Worm (Caenorhabditis elegans) whole organism, L1 larva: ENCODE results near the gene B0361.4.

Experiments
- C04F5.9 ChIP-seq: sonication (generic microtip); optimal IDR thresholded peaks from 2 replicates; lab custom pipeline; 2016; ENCODE audit warnings: missing genetic modification characterization, missing compliant biosample characterization
- C34B4.2 ChIP-seq: sonication (generic microtip); optimal IDR thresholded peaks from 2 replicates; lab custom pipeline; 2017; ENCODE audit warnings: mild to moderate bottlenecking, missing genetic modification characterization, missing compliant biosample characterization
- Y116A8C.19 ChIP-seq: sonication (generic microtip); optimal IDR thresholded peaks from 2 replicates; lab custom pipeline; 2016; ENCODE audit warnings: missing compliant biosample characterization, missing genetic modification characterization, borderline replicate concordance
- aha-1 ChIP-seq: fragments of 150-350 bp; optimal IDR thresholded peaks from 2 replicates; lab custom pipeline; 2014; ENCODE audit warnings: missing biosample characterization, missing genetic modification characterization
- blmp-1 ChIP-seq: fragments of 150-350 bp; optimal IDR thresholded peaks from 2 replicates; lab custom pipeline; 2014; ENCODE audit warnings: missing biosample characterization, missing genetic modification characterization
- ceh-8 ChIP-seq: fragments of 200-800 bp; sonication (Bioruptor generic); optimal IDR thresholded peaks from 2 replicates; lab custom pipeline; 2018; ENCODE audit warnings: mild to moderate bottlenecking, missing genetic modification characterization, moderate library complexity, missing compliant biosample characterization
- ceh-82 ChIP-seq, 3 experiments: fragments of 150-350 bp in 1 of 3; sonication (generic microtip) in 2 of 3; optimal IDR thresholded peaks; 2 replicates each; lab custom pipeline; 2014 to 2017; ENCODE audit warnings: missing biosample characterization in 3 of 3, missing genetic modification characterization in 3 of 3
- ceh-88 ChIP-seq: fragments of 200-800 bp; sonication (Bioruptor generic); IDR thresholded peaks from 2 replicates; pipeline ENCODE4 v1.3.6; 2022; ENCODE audit warnings: missing genetic modification characterization, missing compliant biosample characterization
- ceh-90 ChIP-seq: sonication (generic microtip); optimal IDR thresholded peaks from 2 replicates; lab custom pipeline; 2016; ENCODE audit warnings: missing genetic modification characterization, missing compliant biosample characterization
- ces-1 ChIP-seq: fragments of 150-350 bp; optimal IDR thresholded peaks from 2 replicates; lab custom pipeline; 2014; ENCODE audit warnings: missing biosample characterization, missing genetic modification reagents, missing genetic modification characterization
- dsc-1 ChIP-seq: sonication (generic microtip); optimal IDR thresholded peaks from 2 replicates; lab custom pipeline; 2016; ENCODE audit warnings: mild to moderate bottlenecking, missing genetic modification characterization, missing compliant biosample characterization
- efl-1 ChIP-seq, 4 experiments: fragments of 150-350 bp; optimal IDR thresholded peaks in 3 of 4; peaks in 1 of 4; 1 replicate in 1 of 4; 2 replicates in 3 of 4; lab custom pipeline; 2014; ENCODE audit warnings: missing biosample characterization in 2 of 4, missing genetic modification characterization in 2 of 4, missing genetic modification reagents in 2 of 4
- efl-3 ChIP-seq: fragments of 200-800 bp; sonication (Bioruptor generic); optimal IDR thresholded peaks from 2 replicates; lab custom pipeline; 2018; ENCODE audit warnings: mild to moderate bottlenecking, missing genetic modification characterization, missing compliant biosample characterization
- egl-27 ChIP-seq, 2 experiments: fragments of 150-350 bp in 1 of 2; sonication (generic microtip); optimal IDR thresholded peaks; 3 replicates each; lab custom pipeline; 2017 to 2018; ENCODE audit warnings: missing biosample characterization in 2 of 2, missing genetic modification characterization in 2 of 2, missing genetic modification reagents in 2 of 2
- elt-3 ChIP-seq, 6 experiments: fragments of 150-350 bp in 1 of 6; sonication (generic microtip); optimal IDR thresholded peaks; 2 replicates each; lab custom pipeline; 2017 to 2018; ENCODE audit warnings: missing biosample characterization in 6 of 6, missing genetic modification characterization in 6 of 6, inconsistent platforms in 1 of 6
- ets-5 ChIP-seq: fragments of 200-800 bp; sonication (Bioruptor generic); IDR thresholded peaks from 2 replicates; pipeline ENCODE4 v1.3.6; 2022; ENCODE audit warnings: missing genetic modification characterization, missing compliant biosample characterization
- fkh-10 ChIP-seq: sonication (generic microtip); optimal IDR thresholded peaks from 2 replicates; lab custom pipeline; 2017; ENCODE audit warnings: missing biosample characterization, missing genetic modification reagents, missing genetic modification characterization
- fos-1 ChIP-seq: fragments of 150-350 bp; optimal IDR thresholded peaks from 2 replicates; lab custom pipeline; 2014; ENCODE audit warnings: missing biosample characterization, missing genetic modification characterization
- hlh-17 ChIP-seq: fragments of 200-800 bp; sonication (Bioruptor generic); optimal IDR thresholded peaks from 2 replicates; lab custom pipeline; 2018; ENCODE audit warnings: missing genetic modification characterization, mild to moderate bottlenecking, missing compliant biosample characterization, moderate library complexity, borderline replicate concordance
- hlh-4 ChIP-seq: sonication (generic microtip); optimal IDR thresholded peaks from 2 replicates; lab custom pipeline; 2016; ENCODE audit warnings: mild to moderate bottlenecking, missing genetic modification characterization, missing compliant biosample characterization
- irx-1 ChIP-seq: sonication (generic microtip); optimal IDR thresholded peaks from 2 replicates; lab custom pipeline; 2016; ENCODE audit warnings: missing genetic modification characterization, missing compliant biosample characterization
- jun-1 ChIP-seq: fragments of 150-350 bp; optimal IDR thresholded peaks from 2 replicates; lab custom pipeline; 2014; ENCODE audit warnings: missing biosample characterization, missing genetic modification reagents, missing genetic modification characterization
- lin-13 ChIP-seq: fragments of 150-350 bp; optimal IDR thresholded peaks from 2 replicates; lab custom pipeline; 2014; ENCODE audit warnings: missing biosample characterization, missing genetic modification reagents, missing genetic modification characterization
- lin-14 ChIP-seq: fragments of 200-800 bp; sonication (Bioruptor generic); optimal IDR thresholded peaks from 2 replicates; lab custom pipeline; 2018; ENCODE audit warnings: mild to moderate bottlenecking, missing genetic modification characterization, moderate library complexity, missing compliant biosample characterization
- lin-35 ChIP-seq, 2 experiments: fragments of 150-350 bp; optimal IDR thresholded peaks; 2 replicates each; lab custom pipeline; 2014; ENCODE audit warnings: missing biosample characterization in 2 of 2, missing genetic modification characterization in 2 of 2, missing genetic modification reagents in 2 of 2
- lin-39 ChIP-seq: fragments of 150-350 bp; optimal IDR thresholded peaks from 2 replicates; lab custom pipeline; 2014; ENCODE audit warnings: missing biosample characterization, missing genetic modification reagents, missing genetic modification characterization
- lir-3 ChIP-seq: sonication (generic microtip); optimal IDR thresholded peaks from 2 replicates; lab custom pipeline; 2016; ENCODE audit warnings: mild to moderate bottlenecking, missing genetic modification characterization, moderate library complexity, missing compliant biosample characterization; ENCODE audit not compliant: poor library complexity
- lsy-2 ChIP-seq, 2 experiments: fragments of 150-350 bp; optimal IDR thresholded peaks; 2 replicates each; lab custom pipeline; 2014; ENCODE audit warnings: missing biosample characterization in 2 of 2, missing genetic modification characterization in 2 of 2
- mab-9 ChIP-seq: fragments of 200-800 bp; sonication (Bioruptor generic); IDR thresholded peaks from 2 replicates; pipeline ENCODE4 v1.3.6; 2022; ENCODE audit warnings: missing genetic modification reagents, missing genetic modification characterization, missing compliant biosample characterization
- mdl-1 ChIP-seq, 2 experiments: fragments of 150-350 bp; optimal IDR thresholded peaks; 2 replicates each; lab custom pipeline; 2014 to 2017; ENCODE audit warnings: missing biosample characterization in 2 of 2, missing genetic modification characterization in 2 of 2, inconsistent platforms in 1 of 2
- mep-1 ChIP-seq: fragments of 150-350 bp; optimal IDR thresholded peaks from 2 replicates; lab custom pipeline; 2014; ENCODE audit warnings: missing biosample characterization, missing genetic modification characterization
- nhr-11 ChIP-seq: fragments of 150-350 bp; optimal IDR thresholded peaks from 2 replicates; lab custom pipeline; 2014; ENCODE audit warnings: missing biosample characterization, missing genetic modification characterization
- nhr-12 ChIP-seq: sonication (generic microtip); optimal IDR thresholded peaks from 2 replicates; lab custom pipeline; 2017; ENCODE audit warnings: missing biosample characterization, missing genetic modification characterization
- nhr-237 ChIP-seq: fragments of 150-350 bp; optimal IDR thresholded peaks from 2 replicates; lab custom pipeline; 2014; ENCODE audit warnings: missing biosample characterization, missing genetic modification characterization
- nhr-28 ChIP-seq: fragments of 150-350 bp; optimal IDR thresholded peaks from 2 replicates; lab custom pipeline; 2014; ENCODE audit warnings: missing biosample characterization, missing genetic modification characterization
- nhr-47 ChIP-seq: sonication (generic microtip); optimal IDR thresholded peaks from 2 replicates; lab custom pipeline; 2016; ENCODE audit warnings: mild to moderate bottlenecking, missing genetic modification characterization, moderate library complexity, missing compliant biosample characterization
- nhr-71 ChIP-seq: sonication (generic microtip); optimal IDR thresholded peaks from 2 replicates; lab custom pipeline; 2016; ENCODE audit warnings: mild to moderate bottlenecking, missing genetic modification characterization, moderate library complexity, missing compliant biosample characterization
- nhr-76 ChIP-seq: sonication (generic microtip); optimal IDR thresholded peaks from 2 replicates; lab custom pipeline; 2017; ENCODE audit warnings: missing biosample characterization, missing genetic modification characterization
- pag-3 ChIP-seq: sonication (generic microtip); optimal IDR thresholded peaks from 2 replicates; lab custom pipeline; 2017; ENCODE audit warnings: missing genetic modification characterization, mild to moderate bottlenecking, missing compliant biosample characterization, antibody characterized with exemption, borderline replicate concordance; ENCODE audit not compliant: insufficient read depth
- pax-3 ChIP-seq: fragments of 200-800 bp; sonication (Bioruptor generic); optimal IDR thresholded peaks from 2 replicates; lab custom pipeline; 2018; ENCODE audit warnings: mild to moderate bottlenecking, missing genetic modification characterization, moderate library complexity, missing compliant biosample characterization
- rnt-1 ChIP-seq: sonication (generic microtip); optimal IDR thresholded peaks from 2 replicates; lab custom pipeline; 2016; ENCODE audit warnings: mild to moderate bottlenecking, missing genetic modification characterization, moderate library complexity, missing compliant biosample characterization
- skn-1 ChIP-seq: fragments of 150-350 bp; optimal IDR thresholded peaks from 2 replicates; lab custom pipeline; 2014; ENCODE audit warnings: missing biosample characterization, missing genetic modification characterization
- snu-23 ChIP-seq: sonication (generic microtip); optimal IDR thresholded peaks from 2 replicates; lab custom pipeline; 2016; ENCODE audit warnings: missing genetic modification characterization, missing compliant biosample characterization
- sox-4 ChIP-seq: sonication (generic microtip); optimal IDR thresholded peaks from 2 replicates; lab custom pipeline; 2016; ENCODE audit warnings: missing genetic modification characterization, missing compliant biosample characterization
- sup-37 ChIP-seq: fragments of 200-800 bp; sonication (Bioruptor generic); optimal IDR thresholded peaks from 2 replicates; lab custom pipeline; 2018; ENCODE audit warnings: mild to moderate bottlenecking, missing genetic modification characterization, missing compliant biosample characterization
- swsn-7 ChIP-seq: sonication (generic microtip); optimal IDR thresholded peaks from 2 replicates; lab custom pipeline; 2016; ENCODE audit warnings: missing genetic modification characterization, missing compliant biosample characterization
- tbx-2 ChIP-seq: sonication (generic microtip); optimal IDR thresholded peaks from 2 replicates; lab custom pipeline; 2016; ENCODE audit warnings: missing genetic modification characterization, missing compliant biosample characterization
- unc-30 ChIP-seq: sonication (generic microtip); optimal IDR thresholded peaks from 2 replicates; lab custom pipeline; 2017; ENCODE audit warnings: missing biosample characterization, missing genetic modification characterization
- vab-15 ChIP-seq: sonication (generic microtip); optimal IDR thresholded peaks from 2 replicates; lab custom pipeline; 2017; ENCODE audit warnings: missing genotype, mild to moderate bottlenecking, missing genetic modification characterization, missing compliant biosample characterization
- xbp-1 ChIP-seq: sonication (generic microtip); optimal IDR thresholded peaks from 2 replicates; lab custom pipeline; 2016; ENCODE audit warnings: missing genetic modification characterization, missing compliant biosample characterization

The B0361.4 gene

DNA sequence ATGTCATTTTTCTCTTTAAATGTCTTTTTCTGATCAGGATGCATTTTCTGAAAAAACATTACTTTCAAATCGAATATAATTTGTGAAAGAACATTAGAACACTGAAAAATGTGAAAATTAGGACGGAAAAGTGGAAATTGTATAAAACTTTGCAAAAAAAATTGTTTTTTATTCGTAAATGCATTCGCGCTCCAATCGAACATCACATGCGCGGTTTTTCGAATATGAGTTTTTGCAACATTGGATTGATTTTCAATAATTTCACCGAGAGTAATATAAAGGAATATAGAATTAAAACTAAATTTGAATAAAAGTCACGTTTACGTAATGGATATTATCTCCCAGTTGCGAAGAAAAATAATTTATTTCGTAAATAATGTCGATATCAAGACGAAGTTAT lies 18.4 kb downstream of the B0361.4 start, which contains the start of the genes spot-1 and B0361.11 (continued):
- TF ChIP-seq hlh-17 (GFP tag; lab: Kevin White, UChicago): no peak
- TF ChIP-seq swsn-7: peak; percentile 57
- peak; percentile 67 for TF ChIP-seq dsc-1 (tag; lab: Kevin White, UChicago)
- peak; percentile 79 for TF ChIP-seq nhr-71
- peak; percentile 62 for TF ChIP-seq lin-14 (GFP tag; lab: Kevin White, UChicago)
- TF ChIP-seq nhr-47 (tag; lab: Kevin White, UChicago): peak; percentile 77
- TF ChIP-seq ceh-90 (tag; lab: Kevin White, UChicago): no peak
- no peak for TF ChIP-seq Y116A8C.19 (tag; lab: Kevin White, UChicago)
- TF ChIP-seq irx-1 (tag; lab: Kevin White, UChicago): peak; percentile 39
- TF ChIP-seq nhr-28 (tag; lab: Kevin White, UChicago): no peak
- no peak for TF ChIP-seq pag-3 (tag; lab: Kevin White, UChicago)
- TF ChIP-seq blmp-1 (tag; lab: Kevin White, UChicago): peak; percentile 55
- peak; percentile 96 to 99 for TF ChIP-seq lin-35 (GFP tag; optimal IDR thresholded peaks at IDR 0.05; lab: Kevin White, UChicago)
- no peak for TF ChIP-seq nhr-237
- peak; percentile 81 for TF ChIP-seq snu-23 (GFP tag; lab: Kevin White, UChicago)
- TF ChIP-seq C04F5.9 (tag; lab: Kevin White, UChicago): peak; percentile 31
- peak; percentile 25 for TF ChIP-seq skn-1 (tag; lab: Kevin White, UChicago)
- peak; percentile 55 for TF ChIP-seq mep-1 (tag; lab: Kevin White, UChicago)
- TF ChIP-seq ceh-82 (tag; optimal IDR thresholded peaks at IDR 0.05; lab: Kevin White, UChicago): peak; percentile 23 to 58 (median 50)
- peak; percentile 76 for TF ChIP-seq rnt-1 (tag; lab: Kevin White, UChicago)
- TF ChIP-seq fkh-10 (GFP tag; lab: Kevin White, UChicago): no peak
- peak; percentile 69 for TF ChIP-seq tbx-2
- peak; percentile 53 for TF ChIP-seq lin-13 (GFP tag; lab: Kevin White, UChicago)
- TF ChIP-seq xbp-1 (tag; lab: Kevin White, UChicago): peak; percentile 68
- no peak for TF ChIP-seq ets-5 (GFP tag; lab: Robert Waterston, UW)
- peak in 1 of 2 experiments; percentile 11 for TF ChIP-seq mdl-1 (tag; optimal IDR thresholded peaks at IDR 0.05; lab: Kevin White, UChicago)
- no peak for TF ChIP-seq ceh-8 (GFP tag; lab: Kevin White, UChicago)
- peak; percentile 27 for TF ChIP-seq lin-39 (tag; lab: Kevin White, UChicago)
- TF ChIP-seq hlh-4: no peak
- no peak for TF ChIP-seq pax-3 (tag; lab: Kevin White, UChicago)
- TF ChIP-seq lsy-2 (tag; optimal IDR thresholded peaks at IDR 0.05; lab: Kevin White, UChicago): peak; percentile 78 to 89
- TF ChIP-seq fos-1 (tag; lab: Kevin White, UChicago): peak; percentile 18
- peak; percentile 79 to 97 for TF ChIP-seq efl-1 (optimal IDR thresholded peaks at IDR 0.05; lab: Kevin White, UChicago)
- peak; percentile 97 to 100 for TF ChIP-seq efl-1 (GFP tag; optimal IDR thresholded peaks at IDR 0.05 in 1 of 2; lab: Kevin White, UChicago)
- no peak for TF ChIP-seq nhr-76
- no peak for TF ChIP-seq vab-15
- no peak for TF ChIP-seq egl-27 (tag; optimal IDR thresholded peaks at IDR 0.05; lab: Kevin White, UChicago)
- TF ChIP-seq ceh-88 (GFP tag; lab: Robert Waterston, UW): no peak
- TF ChIP-seq nhr-11: no peak
- TF ChIP-seq aha-1 (tag; lab: Kevin White, UChicago): no peak
- TF ChIP-seq jun-1 (tag; lab: Kevin White, UChicago): peak; percentile 32

DNA sequence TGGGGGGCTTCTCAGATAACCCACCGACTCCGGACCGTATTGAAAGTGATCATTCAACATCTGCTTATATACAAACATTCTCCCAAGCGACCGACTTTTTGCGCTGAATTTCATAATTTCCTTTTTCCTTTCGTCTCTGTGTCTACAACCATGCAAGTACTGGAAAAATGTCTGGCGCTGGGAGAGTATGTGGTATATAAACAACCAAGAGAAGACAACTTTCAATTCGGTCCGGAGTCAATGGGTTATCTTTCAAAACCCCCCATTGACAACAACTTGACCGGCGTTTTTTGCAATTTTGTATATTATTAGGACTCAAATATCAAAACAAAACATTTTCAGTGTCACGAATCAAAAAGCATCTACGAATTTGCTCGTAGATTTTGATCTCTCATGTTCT lies 19.7 kb downstream of the B0361.4 start:
- no peak for TF ChIP-seq efl-3 (GFP tag; lab: Kevin White, UChicago)
- peak in 2 of 3 experiments; percentile 58 to 61 for TF ChIP-seq ceh-82 (tag; optimal IDR thresholded peaks at IDR 0.05; lab: Kevin White, UChicago)
- no peak for TF ChIP-seq nhr-12 (tag; lab: Kevin White, UChicago)
- no peak for TF ChIP-seq ceh-88 (GFP tag; lab: Robert Waterston, UW)
- TF ChIP-seq lin-14 (GFP tag; lab: Kevin White, UChicago): peak; percentile 41
- peak; percentile 64 for TF ChIP-seq fos-1 (tag; lab: Kevin White, UChicago)
- TF ChIP-seq C34B4.2 (tag; lab: Kevin White, UChicago): no peak
- TF ChIP-seq sup-37 (GFP tag; lab: Kevin White, UChicago): no peak
- peak; percentile 7 for TF ChIP-seq ceh-8 (GFP tag; lab: Kevin White, UChicago)
- TF ChIP-seq mab-9 (GFP tag; lab: Robert Waterston, UW): no peak
- TF ChIP-seq blmp-1 (tag; lab: Kevin White, UChicago): no peak
- TF ChIP-seq hlh-4: no peak
- TF ChIP-seq elt-3 (tag; optimal IDR thresholded peaks at IDR 0.05; lab: Kevin White, UChicago): no peak
- TF ChIP-seq ces-1 (GFP tag; lab: Kevin White, UChicago): no peak
- no peak for TF ChIP-seq nhr-11
- TF ChIP-seq rnt-1 (tag; lab: Kevin White, UChicago): peak; percentile 16
- peak; percentile 2 for TF ChIP-seq tbx-2
- TF ChIP-seq unc-30: no peak
- no peak for TF ChIP-seq lir-3 (tag; lab: Kevin White, UChicago)
- TF ChIP-seq skn-1 (tag; lab: Kevin White, UChicago): peak; percentile 76
- peak; percentile 72 for TF ChIP-seq swsn-7
- peak; percentile 11 for TF ChIP-seq sox-4
